Worm (Caenorhabditis elegans): Measurements from ENCODE around the gene irld-66.

DNA sequence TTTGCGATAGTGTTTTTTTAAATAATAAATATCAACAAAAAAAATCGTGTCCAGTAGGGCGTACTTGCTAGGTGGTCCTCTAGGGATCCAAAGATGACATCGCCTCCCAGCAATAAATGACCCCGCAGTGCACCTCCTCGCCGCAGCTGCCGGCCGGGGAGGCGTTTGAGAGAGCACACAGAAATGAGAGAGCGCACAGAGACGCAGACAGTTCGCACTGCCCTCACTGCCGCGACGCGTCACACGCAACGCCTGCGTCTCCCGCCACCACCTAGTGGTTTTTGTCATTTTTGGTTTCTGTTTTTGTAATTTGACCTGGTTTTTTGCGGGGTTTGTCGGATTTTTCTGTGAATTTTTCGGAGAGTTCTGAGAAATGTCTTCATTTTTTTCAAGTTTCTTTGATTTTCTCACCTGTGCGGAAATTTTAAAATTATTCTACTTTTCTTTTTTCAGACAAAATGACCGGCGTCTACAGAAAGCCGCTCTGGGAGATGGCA, 47.3 kb upstream of the irld-66 start, which contains the start of gene lido-7:
- TF ChIP-seq cnd-1 (tag; optimal IDR thresholded peaks at IDR 0.05) (no peak), snpc-4 (tag; optimal IDR thresholded peaks at IDR 0.05) (no peak), mep-1 (tag; optimal IDR thresholded peaks at IDR 0.05) (no peak)
